Fruit fly (Drosophila melanogaster): ENCODE results near the gene Vha100-1.

- TF ChIP-seq chm (GFP tag; IDR thresholded peaks at IDR 0.05) (peak; percentile 75), corto (GFP tag; optimal IDR thresholded peaks at IDR 0.05) (no peak), CTCF (GFP tag; optimal IDR thresholded peaks at IDR 0.05) (no peak), fd96Cb (tag; optimal IDR thresholded peaks at IDR 0.05) (peak; percentile 67), CG7556 (GFP tag; optimal IDR thresholded peaks at IDR 0.05) (peak; percentile 38), lov (optimal IDR thresholded peaks at IDR 0.05) (no peak), lov (GFP tag; IDR thresholded peaks at IDR 0.05) (peak; percentile 86), CG11696 (GFP tag; IDR thresholded peaks at IDR 0.05) (0 out of 2 replicates have a peak, but pooled peaks have one; percentile 20)
Measured at dm6 chr3R:29124128-29124527, 6.9 kb upstream of the Vha100-1 start.
